Fruit fly (Drosophila melanogaster) whole organism, embryonic: ENCODE data around the gene Klp68D.

Experiments
- Ada2b ChIP-seq: fragments of 200-800 bp; sonication (Bioruptor generic); IDR thresholded peaks from 2 replicates; pipeline ENCODE4 v1.3.6; 2022; ENCODE audit warnings: missing biosample characterization, missing genetic modification characterization
- CG11085 ChIP-seq: fragments of 200-800 bp; sonication (Bioruptor generic); IDR thresholded peaks from 2 replicates; pipeline ENCODE4 v1.3.6; 2022; ENCODE audit warnings: missing biosample characterization, missing genetic modification characterization
- CG11560 ChIP-seq: fragments of 200-800 bp; sonication (Bioruptor generic); IDR thresholded peaks from 3 replicates; pipeline ENCODE4 v1.3.6; 2022; ENCODE audit warnings: missing biosample characterization, missing genetic modification characterization
- CG12299 ChIP-seq: fragments of 200-800 bp; sonication (Bioruptor generic); optimal IDR thresholded peaks from 2 replicates; lab custom pipeline; 2018; ENCODE audit warnings: missing biosample characterization, mild to moderate bottlenecking, missing genetic modification characterization
- CG15073 ChIP-seq: fragments of 200-800 bp; sonication (Bioruptor generic); optimal IDR thresholded peaks from 2 replicates; lab custom pipeline; 2016; ENCODE audit warnings: missing biosample characterization, missing genetic modification characterization
- CG15479 ChIP-seq: fragments of 200-800 bp; sonication (Bioruptor generic); optimal IDR thresholded peaks from 3 replicates; lab custom pipeline; 2019; ENCODE audit warnings: missing biosample characterization, mild to moderate bottlenecking, missing genetic modification characterization, moderate library complexity
- CG16779 ChIP-seq: fragments of 200-800 bp; sonication (Bioruptor generic); IDR thresholded peaks from 2 replicates; pipeline ENCODE4 v1.3.6; 2022; ENCODE audit warnings: missing biosample characterization, missing genetic modification characterization
- CG17612 ChIP-seq: fragments of 200-800 bp; sonication (Bioruptor generic); IDR thresholded peaks from 2 replicates; pipeline ENCODE4 v1.3.6; 2022; ENCODE audit warnings: missing biosample characterization, missing genetic modification characterization
- CG17802 ChIP-seq: fragments of 200-800 bp; sonication (Bioruptor generic); optimal IDR thresholded peaks from 2 replicates; lab custom pipeline; 2018; ENCODE audit warnings: missing biosample characterization, mild to moderate bottlenecking, missing genetic modification characterization, moderate library complexity
- CG1792 ChIP-seq: fragments of 200-800 bp; sonication (Bioruptor generic); optimal IDR thresholded peaks from 2 replicates; lab custom pipeline; 2016; ENCODE audit warnings: missing biosample characterization, missing genetic modification characterization
- CG18599 ChIP-seq: fragments of 200-800 bp; sonication (Bioruptor generic); optimal IDR thresholded peaks from 3 replicates; lab custom pipeline; 2017; ENCODE audit warnings: missing biosample characterization, missing genetic modification characterization, mild to moderate bottlenecking, moderate library complexity, missing genetic modification reagents
- CG2202 ChIP-seq: fragments of 200-800 bp; sonication (Bioruptor generic); optimal IDR thresholded peaks from 2 replicates; lab custom pipeline; 2018; ENCODE audit warnings: missing biosample characterization, mild to moderate bottlenecking, missing genetic modification characterization
- CG32767 ChIP-seq: fragments of 200-800 bp; sonication (Bioruptor generic); IDR thresholded peaks from 2 replicates; pipeline ENCODE4 v1.3.6; 2022; ENCODE audit warnings: missing biosample characterization, missing genetic modification characterization
- CG43689 ChIP-seq: fragments of 200-800 bp; sonication (Bioruptor generic); IDR thresholded peaks from 2 replicates; pipeline ENCODE4 v1.3.6; 2022; ENCODE audit warnings: missing biosample characterization, missing genetic modification characterization
- CG4617 ChIP-seq: fragments of 200-800 bp; sonication (Bioruptor generic); optimal IDR thresholded peaks from 3 replicates; lab custom pipeline; 2016; ENCODE audit warnings: missing biosample characterization, missing genetic modification characterization, borderline replicate concordance
- CG5180 ChIP-seq: fragments of 200-800 bp; sonication (Bioruptor generic); optimal IDR thresholded peaks from 3 replicates; lab custom pipeline; 2017; ENCODE audit warnings: missing biosample characterization, missing genetic modification characterization, mild to moderate bottlenecking, moderate library complexity, missing genetic modification reagents
- CG6272 ChIP-seq: fragments of 200-800 bp; sonication (Bioruptor generic); IDR thresholded peaks from 2 replicates; pipeline ENCODE4 v1.3.6; 2022; ENCODE audit warnings: missing biosample characterization, missing genetic modification characterization
- CG7928 ChIP-seq: fragments of 200-800 bp; sonication (Bioruptor generic); optimal IDR thresholded peaks from 2 replicates; lab custom pipeline; 2017; ENCODE audit warnings: missing biosample characterization, mild to moderate bottlenecking, missing genetic modification characterization
- CG8089 ChIP-seq: fragments of 200-800 bp; sonication (Bioruptor generic); optimal IDR thresholded peaks from 3 replicates; lab custom pipeline; 2016; ENCODE audit warnings: missing biosample characterization, missing genetic modification characterization
- CG8944 ChIP-seq: fragments of 200-800 bp; sonication (Bioruptor generic); optimal IDR thresholded peaks from 3 replicates; lab custom pipeline; 2016; ENCODE audit warnings: missing biosample characterization, missing genetic modification characterization
- CG9932 ChIP-seq: fragments of 200-800 bp; sonication (Bioruptor generic); IDR thresholded peaks from 2 replicates; pipeline ENCODE4 v1.3.6; 2022; ENCODE audit warnings: missing biosample characterization, missing genetic modification characterization
- Dip2 ChIP-seq: fragments of 200-800 bp; sonication (Bioruptor generic); IDR thresholded peaks from 2 replicates; pipeline ENCODE4 v1.3.6; 2022; ENCODE audit warnings: missing biosample characterization, missing genetic modification characterization
- Dip3 ChIP-seq: fragments of 200-800 bp; sonication (Bioruptor generic); optimal IDR thresholded peaks from 3 replicates; lab custom pipeline; 2016; ENCODE audit warnings: missing biosample characterization, missing genetic modification characterization
- HLH4C ChIP-seq: fragments of 200-800 bp; sonication (Bioruptor generic); IDR thresholded peaks from 3 replicates; pipeline ENCODE4 v1.3.6; 2022; ENCODE audit warnings: missing biosample characterization, missing genetic modification characterization; ENCODE audit not compliant: partially characterized antibody
- Hmr ChIP-seq: fragments of 200-800 bp; sonication (Bioruptor generic); optimal IDR thresholded peaks from 3 replicates; lab custom pipeline; 2017; ENCODE audit warnings: mild to moderate bottlenecking, missing biosample characterization, missing genetic modification reagents, missing genetic modification characterization
- Hr3 ChIP-seq: fragments of 200-800 bp; sonication (Bioruptor generic); optimal IDR thresholded peaks from 3 replicates; lab custom pipeline; 2016; ENCODE audit warnings: missing biosample characterization, missing genetic modification characterization
- Hr39 ChIP-seq: fragments of >200 bp; optimal IDR thresholded peaks from 2 replicates; lab custom pipeline; 2017
- MESR4 ChIP-seq: fragments of 200-800 bp; sonication (Bioruptor generic); optimal IDR thresholded peaks from 2 replicates; lab custom pipeline; 2018; ENCODE audit warnings: missing biosample characterization, mild to moderate bottlenecking, missing genetic modification characterization, moderate library complexity
- NC2α ChIP-seq: fragments of 200-800 bp; sonication (Bioruptor generic); optimal IDR thresholded peaks from 2 replicates; lab custom pipeline; 2016; ENCODE audit warnings: missing biosample characterization, missing genetic modification characterization
- Spps ChIP-seq: fragments of 200-800 bp; sonication (Bioruptor generic); optimal IDR thresholded peaks from 2 replicates; lab custom pipeline; 2018; ENCODE audit warnings: missing biosample characterization, mild to moderate bottlenecking, missing genetic modification characterization
- Xrp1 ChIP-seq: fragments of 200-800 bp; sonication (Bioruptor generic); IDR thresholded peaks from 2 replicates; pipeline ENCODE4 v1.3.6; 2022; ENCODE audit warnings: missing biosample characterization, missing genetic modification characterization
- aop ChIP-seq: fragments of 200-800 bp; sonication (Bioruptor generic); IDR thresholded peaks from 2 replicates; pipeline ENCODE4 v1.3.6; 2022; ENCODE audit warnings: missing biosample characterization, missing genetic modification characterization
- ash1 ChIP-seq: fragments of 200-800 bp; sonication (Bioruptor generic); optimal IDR thresholded peaks from 2 replicates; lab custom pipeline; 2018; ENCODE audit warnings: missing biosample characterization, mild to moderate bottlenecking, missing genetic modification characterization
- ato ChIP-seq: fragments of 200-800 bp; sonication (Bioruptor generic); IDR thresholded peaks from 2 replicates; pipeline ENCODE4 v1.3.6; 2022; ENCODE audit warnings: missing biosample characterization, missing genetic modification characterization; ENCODE audit not compliant: partially characterized antibody
- bbx ChIP-seq: fragments of 200-800 bp; sonication (Bioruptor generic); IDR thresholded peaks from 2 replicates; pipeline ENCODE4 v1.3.6; 2022; ENCODE audit warnings: missing biosample characterization, missing genetic modification characterization; ENCODE audit not compliant: partially characterized antibody
- da ChIP-seq: fragments of 200-800 bp; sonication (Bioruptor generic); optimal IDR thresholded peaks from 2 replicates; lab custom pipeline; 2016; ENCODE audit warnings: missing biosample characterization, missing genetic modification characterization
- dmrt99B ChIP-seq: fragments of 200-800 bp; sonication (Bioruptor generic); optimal IDR thresholded peaks from 2 replicates; lab custom pipeline; 2018; ENCODE audit warnings: missing biosample characterization, mild to moderate bottlenecking, missing genetic modification characterization, moderate library complexity
- eyg ChIP-seq: fragments of 200-800 bp; sonication (Bioruptor generic); optimal IDR thresholded peaks from 3 replicates; lab custom pipeline; 2016; ENCODE audit warnings: missing biosample characterization, missing genetic modification characterization
- insv ChIP-seq, 2 experiments: fragments of 200-800 bp; sonication (Bioruptor generic); optimal IDR thresholded peaks; 3 replicates each; lab custom pipeline; 2016 to 2018; ENCODE audit warnings: missing biosample characterization in 2 of 2, missing genetic modification characterization in 2 of 2
- jing ChIP-seq: fragments of 200-800 bp; sonication (Bioruptor generic); optimal IDR thresholded peaks from 2 replicates; lab custom pipeline; 2018; ENCODE audit warnings: missing biosample characterization, mild to moderate bottlenecking, missing genetic modification characterization
- nau ChIP-seq: fragments of 200-800 bp; sonication (Bioruptor generic); optimal IDR thresholded peaks from 3 replicates; lab custom pipeline; 2017; ENCODE audit warnings: missing biosample characterization, mild to moderate bottlenecking, missing genetic modification characterization, missing genetic modification reagents
- p53 ChIP-seq: fragments of 200-800 bp; sonication (Bioruptor generic); optimal IDR thresholded peaks from 2 replicates; lab custom pipeline; 2016; ENCODE audit warnings: missing biosample characterization, missing genetic modification characterization
- pb ChIP-seq: fragments of 200-800 bp; sonication (Bioruptor generic); optimal IDR thresholded peaks from 3 replicates; lab custom pipeline; 2016; ENCODE audit warnings: missing biosample characterization, missing genetic modification characterization
- phol ChIP-seq: fragments of 200-800 bp; sonication (Bioruptor generic); optimal IDR thresholded peaks from 3 replicates; lab custom pipeline; 2018; ENCODE audit warnings: missing biosample characterization, mild to moderate bottlenecking, missing genetic modification characterization, moderate library complexity
- slbo ChIP-seq: fragments of 200-800 bp; sonication (Bioruptor generic); IDR thresholded peaks from 2 replicates; pipeline ENCODE4 v1.3.6; 2022; ENCODE audit warnings: missing biosample characterization, missing genetic modification characterization
- tx ChIP-seq: fragments of 200-800 bp; sonication (Bioruptor generic); optimal IDR thresholded peaks from 2 replicates; lab custom pipeline; 2016; ENCODE audit warnings: missing biosample characterization, missing genetic modification characterization
- vnd ChIP-seq: fragments of 200-800 bp; sonication (Bioruptor generic); IDR thresholded peaks from 3 replicates; pipeline ENCODE4 v1.3.6; 2022; ENCODE audit warnings: missing biosample characterization, missing genetic modification characterization; ENCODE audit not compliant: partially characterized antibody
- wek ChIP-seq: fragments of 200-800 bp; sonication (Bioruptor generic); optimal IDR thresholded peaks from 3 replicates; lab custom pipeline; 2018; ENCODE audit warnings: missing biosample characterization, mild to moderate bottlenecking, missing genetic modification characterization, moderate library complexity
- z ChIP-seq: fragments of 200-800 bp; sonication (Bioruptor generic); IDR thresholded peaks from 3 replicates; pipeline ENCODE4 v1.3.6; 2022; ENCODE audit warnings: missing biosample characterization, missing genetic modification characterization

Klp68D gene

dm6 chr3L:11822446-11823334, 27.3 kb downstream of the Klp68D start, which contains the start of gene RpL10Ab (continued):
- TF ChIP-seq CG1792 (GFP tag; lab: Kevin White, UChicago): no peak
- no peak for TF ChIP-seq CG8944 (GFP tag; lab: Kevin White, UChicago)
- peak; percentile 15 for TF ChIP-seq ash1 (GFP tag; lab: Kevin White, UChicago)
- no peak for TF ChIP-seq Spps (tag; lab: Kevin White, UChicago)
- TF ChIP-seq CG4617 (GFP tag; lab: Kevin White, UChicago): no peak
- no peak for TF ChIP-seq jing (GFP tag; lab: Kevin White, UChicago)
- TF ChIP-seq CG5180: no peak
- TF ChIP-seq z (GFP tag; lab: Robert Waterston, UW): no peak
- peak; percentile 12 for TF ChIP-seq Dip3 (GFP tag; lab: Kevin White, UChicago)
- TF ChIP-seq Hr3 (GFP tag; lab: Kevin White, UChicago): peak; percentile 70
- no peak for TF ChIP-seq Hr39 (lab: Kevin White, UChicago)
- peak; percentile 30; the same call in 1 of the 2 replicates for TF ChIP-seq Xrp1 (GFP tag; lab: Robert Waterston, UW)
- peak; percentile 70 for TF ChIP-seq dmrt99B (tag; lab: Kevin White, UChicago)
- peak; percentile 88 for TF ChIP-seq phol (tag; lab: Kevin White, UChicago)
- peak; percentile 75 for TF ChIP-seq CG9932 (GFP tag; lab: Robert Waterston, UW)
- peak; percentile 95 for TF ChIP-seq bbx (GFP tag; lab: Robert Waterston, UW)
- TF ChIP-seq aop (GFP tag; lab: Robert Waterston, UW): no peak
- TF ChIP-seq CG15073 (GFP tag; lab: Kevin White, UChicago): no peak
- TF ChIP-seq CG11085 (GFP tag; lab: Robert Waterston, UW): peak; percentile 61
- no peak for TF ChIP-seq NC2α (GFP tag; lab: Kevin White, UChicago)
- peak; percentile 38; the same call in 1 of the 2 replicates for TF ChIP-seq Ada2b (GFP tag; lab: Robert Waterston, UW)
- no peak for TF ChIP-seq da
- TF ChIP-seq pb (GFP tag; lab: Kevin White, UChicago): peak; percentile 53
- TF ChIP-seq slbo (GFP tag; lab: Robert Waterston, UW): peak; percentile 74
- peak; percentile 2 for TF ChIP-seq CG12299 (tag; lab: Kevin White, UChicago)
- peak; percentile 23; the same call in 1 of the 2 replicates for TF ChIP-seq CG43689 (GFP tag; lab: Robert Waterston, UW)
- TF ChIP-seq CG18599 (GFP tag; lab: Kevin White, UChicago): peak; percentile 68
- peak; percentile 16 for TF ChIP-seq CG8089 (GFP tag; lab: Kevin White, UChicago)
- TF ChIP-seq p53: no peak
- peak; percentile 93 for TF ChIP-seq wek (GFP tag; lab: Kevin White, UChicago)
- TF ChIP-seq CG6272 (GFP tag; lab: Robert Waterston, UW): peak; percentile 66; the same call in 1 of the 2 replicates
- no peak for TF ChIP-seq CG16779
- no peak for TF ChIP-seq tx
- TF ChIP-seq insv (GFP tag; optimal IDR thresholded peaks at IDR 0.05; lab: Kevin White, UChicago): no peak
- TF ChIP-seq eyg (GFP tag; lab: Kevin White, UChicago): no peak
- no peak for TF ChIP-seq Dip2
- TF ChIP-seq nau (GFP tag; lab: Kevin White, UChicago): peak; percentile 70
- TF ChIP-seq CG7928 (GFP tag; lab: Kevin White, UChicago): peak; percentile 47
- TF ChIP-seq CG17802 (tag; lab: Kevin White, UChicago): peak; percentile 50
- no peak; the same call in 1 of the 2 replicates for TF ChIP-seq CG32767 (GFP tag; lab: Robert Waterston, UW)
- peak; percentile 77 for TF ChIP-seq ato (GFP tag; lab: Robert Waterston, UW)
- TF ChIP-seq CG2202: no peak
- no peak for TF ChIP-seq CG15479 (GFP tag; lab: Kevin White, UChicago)
- TF ChIP-seq HLH4C (GFP tag; lab: Robert Waterston, UW): peak; percentile 75
- no peak for TF ChIP-seq CG17612 (GFP tag; lab: Robert Waterston, UW)
- TF ChIP-seq CG11560 (tag; lab: Robert Waterston, UW): peak; percentile 61; the same call in 1 of the 3 replicates
- TF ChIP-seq Hmr (GFP tag; lab: Kevin White, UChicago): peak; percentile 68
- TF ChIP-seq vnd: peak; percentile 74
- TF ChIP-seq MESR4 (GFP tag; lab: Kevin White, UChicago): peak; percentile 99
